Worm (Caenorhabditis elegans) whole organism, L2 larva: ENCODE data around the gene F43C11.3.

Experiments
- C34F6.9 ChIP-seq: fragments of 150-350 bp; optimal IDR thresholded peaks from 2 replicates; lab custom pipeline; 2014; ENCODE audit warnings: missing biosample characterization, missing genetic modification characterization
- F13H6.1 ChIP-seq: sonication (generic microtip); optimal IDR thresholded peaks from 2 replicates; lab custom pipeline; 2016; ENCODE audit warnings: missing genetic modification characterization, missing compliant biosample characterization
- Y55F3AM.14 ChIP-seq: fragments of 200-800 bp; sonication (Bioruptor generic); optimal IDR thresholded peaks from 2 replicates; lab custom pipeline; 2018; ENCODE audit warnings: mild to moderate bottlenecking, missing genetic modification characterization, missing compliant biosample characterization
- ZK546.5 ChIP-seq: sonication (generic microtip); optimal IDR thresholded peaks from 2 replicates; lab custom pipeline; 2017; ENCODE audit warnings: missing biosample characterization, missing genetic modification characterization
- alr-1 ChIP-seq: fragments of 150-350 bp; optimal IDR thresholded peaks from 2 replicates; lab custom pipeline; 2014; ENCODE audit warnings: missing biosample characterization, missing genetic modification characterization
- aly-2 ChIP-seq: fragments of 150-350 bp; optimal IDR thresholded peaks from 2 replicates; lab custom pipeline; 2014; ENCODE audit warnings: missing biosample characterization, missing genetic modification characterization
- ama-1 ChIP-seq: fragments of 150-350 bp; optimal IDR thresholded peaks from 2 replicates; lab custom pipeline; 2018; ENCODE audit warnings: inconsistent platforms
- blmp-1 ChIP-seq: sonication (generic microtip); optimal IDR thresholded peaks from 2 replicates; lab custom pipeline; 2017; ENCODE audit warnings: missing genetic modification characterization, mild to moderate bottlenecking, missing compliant biosample characterization, antibody characterized with exemption, moderate library complexity; ENCODE audit not compliant: insufficient read depth
- ceh-82 ChIP-seq: fragments of 150-350 bp; optimal IDR thresholded peaks from 2 replicates; lab custom pipeline; 2014; ENCODE audit warnings: missing biosample characterization, missing genetic modification characterization
- crh-2 ChIP-seq: sonication (generic microtip); optimal IDR thresholded peaks from 2 replicates; lab custom pipeline; 2017; ENCODE audit warnings: missing biosample characterization, missing genetic modification characterization
- dmd-4 ChIP-seq: sonication (generic microtip); optimal IDR thresholded peaks from 2 replicates; lab custom pipeline; 2017; ENCODE audit warnings: missing biosample characterization, missing genetic modification characterization
- elt-1 ChIP-seq: fragments of 150-350 bp; optimal IDR thresholded peaks from 2 replicates; lab custom pipeline; 2014; ENCODE audit warnings: missing biosample characterization, missing genetic modification characterization
- fos-1 ChIP-seq: fragments of 150-350 bp; optimal IDR thresholded peaks from 2 replicates; lab custom pipeline; 2014; ENCODE audit warnings: missing biosample characterization, missing genetic modification characterization
- lin-11 ChIP-seq: fragments of 150-350 bp; sonication (generic microtip); optimal IDR thresholded peaks from 2 replicates; lab custom pipeline; 2014; ENCODE audit warnings: missing biosample characterization, missing genetic modification characterization, inconsistent platforms, mixed read lengths
- lin-13 ChIP-seq: fragments of 150-350 bp; optimal IDR thresholded peaks from 2 replicates; lab custom pipeline; 2014; ENCODE audit warnings: missing biosample characterization, missing genetic modification reagents, missing genetic modification characterization
- lin-39 ChIP-seq: fragments of 150-350 bp; optimal IDR thresholded peaks from 2 replicates; lab custom pipeline; 2014; ENCODE audit warnings: missing biosample characterization, missing genetic modification reagents, missing genetic modification characterization
- lsy-2 ChIP-seq, 2 experiments: fragments of 150-350 bp in 1 of 2; sonication (generic microtip) in 1 of 2; optimal IDR thresholded peaks; 2 replicates each; lab custom pipeline; 2014 to 2017; ENCODE audit warnings: missing biosample characterization in 2 of 2, missing genetic modification characterization in 2 of 2
- mab-5 ChIP-seq: fragments of 150-350 bp; optimal IDR thresholded peaks from 2 replicates; lab custom pipeline; 2014; ENCODE audit warnings: missing biosample characterization, missing genetic modification characterization
- mdl-1 ChIP-seq, 2 experiments: fragments of 150-350 bp in 1 of 2; sonication (generic microtip) in 1 of 2; optimal IDR thresholded peaks; 2 replicates each; lab custom pipeline; 2017; ENCODE audit warnings: missing biosample characterization in 2 of 2, missing genetic modification characterization in 2 of 2
- nhr-10 ChIP-seq: sonication (generic microtip); optimal IDR thresholded peaks from 2 replicates; lab custom pipeline; 2017; ENCODE audit warnings: missing biosample characterization, missing genetic modification characterization
- nhr-11 ChIP-seq: fragments of 150-350 bp; optimal IDR thresholded peaks from 2 replicates; lab custom pipeline; 2014; ENCODE audit warnings: missing biosample characterization, missing genetic modification characterization
- nhr-12 ChIP-seq: fragments of 150-350 bp; optimal IDR thresholded peaks from 2 replicates; lab custom pipeline; 2014; ENCODE audit warnings: missing biosample characterization, missing genetic modification characterization
- nhr-129 ChIP-seq: fragments of 150-350 bp; optimal IDR thresholded peaks from 2 replicates; lab custom pipeline; 2014; ENCODE audit warnings: missing biosample characterization, missing genetic modification characterization
- nhr-21 ChIP-seq: fragments of 150-350 bp; optimal IDR thresholded peaks from 2 replicates; lab custom pipeline; 2014; ENCODE audit warnings: missing biosample characterization, missing genetic modification characterization
- nhr-237 ChIP-seq: fragments of 150-350 bp; optimal IDR thresholded peaks from 2 replicates; lab custom pipeline; 2014; ENCODE audit warnings: missing biosample characterization, missing genetic modification characterization
- nhr-25 ChIP-seq: fragments of 150-350 bp; sonication (generic microtip); optimal IDR thresholded peaks from 3 replicates; lab custom pipeline; 2014; ENCODE audit warnings: missing biosample characterization, missing genetic modification characterization
- nhr-6 ChIP-seq: fragments of 150-350 bp; optimal IDR thresholded peaks from 2 replicates; lab custom pipeline; 2014; ENCODE audit warnings: missing biosample characterization, missing genetic modification characterization
- nhr-77 ChIP-seq: fragments of 150-350 bp; optimal IDR thresholded peaks from 2 replicates; lab custom pipeline; 2014; ENCODE audit warnings: missing biosample characterization, missing genetic modification characterization
- peb-1 ChIP-seq: fragments of 150-350 bp; optimal IDR thresholded peaks from 2 replicates; lab custom pipeline; 2014; ENCODE audit warnings: missing biosample characterization, missing genetic modification characterization
- skn-1 ChIP-seq: sonication (generic microtip); optimal IDR thresholded peaks from 2 replicates; lab custom pipeline; 2017; ENCODE audit warnings: missing biosample characterization, missing genetic modification characterization
- sma-3 ChIP-seq: sonication (generic microtip); optimal IDR thresholded peaks from 2 replicates; lab custom pipeline; 2016; ENCODE audit warnings: missing genetic modification reagents, missing genetic modification characterization, missing compliant biosample characterization
- snpc-4 ChIP-seq: fragments of 150-350 bp; optimal IDR thresholded peaks from 2 replicates; lab custom pipeline; 2014; ENCODE audit warnings: missing biosample characterization, missing genetic modification characterization
- unc-39 ChIP-seq: fragments of 150-350 bp; optimal IDR thresholded peaks from 2 replicates; lab custom pipeline; 2014; ENCODE audit warnings: missing biosample characterization, missing genetic modification characterization
- unc-55 ChIP-seq: fragments of 150-350 bp; sonication (generic microtip); optimal IDR thresholded peaks from 3 replicates; lab custom pipeline; 2014; ENCODE audit warnings: missing biosample characterization, missing genetic modification reagents, missing genetic modification characterization
- unc-62 ChIP-seq: fragments of 150-350 bp; optimal IDR thresholded peaks from 2 replicates; lab custom pipeline; 2014; ENCODE audit warnings: missing biosample characterization, missing genetic modification reagents, missing genetic modification characterization
- ztf-1 ChIP-seq: fragments of 200-800 bp; sonication (Bioruptor generic); conservative IDR thresholded peaks from 2 replicates; pipeline ENCODE4 v1.3.6; 2022; ENCODE audit warnings: missing genetic modification characterization, missing compliant biosample characterization
- ztf-11 ChIP-seq: sonication (generic microtip); optimal IDR thresholded peaks from 2 replicates; lab custom pipeline; 2017; ENCODE audit warnings: missing biosample characterization, missing genetic modification characterization

The F43C11.3 gene

DNA sequence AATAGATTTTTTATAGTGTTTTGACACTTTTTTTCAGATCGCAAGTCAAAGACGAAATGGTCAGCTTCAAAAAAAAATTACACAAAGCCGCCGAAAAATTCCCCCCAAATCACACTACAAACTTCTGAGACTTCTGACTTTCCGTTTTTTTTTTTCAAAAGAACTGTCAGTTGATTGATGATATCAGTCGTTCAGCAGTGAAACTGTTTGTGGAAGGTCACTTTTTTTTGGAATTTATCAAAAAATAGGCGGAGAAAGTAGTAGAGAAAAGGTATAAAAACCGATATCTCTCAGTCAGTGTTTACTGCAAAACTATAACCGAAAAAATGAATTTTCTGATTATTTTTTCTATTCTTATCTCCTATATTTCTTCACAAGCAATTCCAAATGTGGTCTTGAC, at the start of gene F43C11.3:
TSS of gene F43C11.3 (plus strand) at position 301 of the 400 bp plus-strand sequence.
- TF ChIP-seq nhr-77 (no peak), snpc-4 (no peak), nhr-12 (no peak), blmp-1 (tag; lab: Kevin White, UChicago) (no peak), sma-3 (GFP tag; lab: Kevin White, UChicago) (no peak), unc-39 (no peak), nhr-6 (tag; lab: Kevin White, UChicago) (no peak)

DNA sequence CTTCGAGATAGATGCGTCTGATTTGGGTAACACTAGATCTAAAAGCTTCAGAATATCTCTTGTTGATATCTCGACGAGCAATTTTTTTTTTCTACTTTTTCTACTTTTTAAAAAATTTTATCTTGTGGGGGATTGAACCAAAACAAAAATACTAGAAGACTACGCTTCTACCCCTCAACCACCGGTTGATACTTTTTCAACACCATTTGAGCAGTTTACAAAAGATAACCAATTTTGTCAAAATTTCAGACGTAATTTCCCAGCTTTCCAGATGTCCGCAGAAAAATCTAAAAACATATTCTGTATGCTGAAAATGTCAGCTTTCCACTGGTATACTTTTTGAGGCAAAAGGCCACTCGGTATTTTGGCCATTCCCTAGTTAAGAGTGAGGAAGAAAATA, 48.5 kb upstream of the F43C11.3 start:
- TF ChIP-seq Y55F3AM.14 (GFP tag; lab: Kevin White, UChicago) (no peak), unc-62 (GFP tag; lab: Kevin White, UChicago) (no peak), aly-2 (tag; lab: Kevin White, UChicago) (no peak), peb-1 (tag; lab: Kevin White, UChicago) (no peak), lin-13 (GFP tag; lab: Kevin White, UChicago) (no peak), mab-5 (tag; lab: Kevin White, UChicago) (no peak), ama-1 (lab: Kevin White, UChicago) (no peak), ceh-82 (no peak)

DNA sequence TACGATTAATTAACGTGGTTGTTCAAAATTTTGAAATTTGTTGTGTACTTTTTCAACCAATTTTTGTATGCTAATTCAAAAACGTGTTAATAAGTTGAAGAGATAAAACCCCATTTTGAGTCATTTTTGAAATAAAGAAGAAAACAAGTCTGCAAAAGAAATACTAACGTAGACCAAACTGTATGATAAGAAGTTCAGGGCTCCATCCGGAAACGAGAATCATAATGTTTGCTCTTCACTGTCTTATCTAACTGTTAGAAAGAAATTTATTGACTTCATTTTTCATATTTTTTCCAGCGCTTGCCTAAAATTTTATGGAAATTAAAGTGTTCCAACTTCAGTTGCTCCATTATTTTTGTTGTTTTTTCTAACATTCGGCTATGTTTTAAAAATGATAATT, 47.6 kb upstream of the F43C11.3 start:
- TF ChIP-seq mdl-1 (tag; optimal IDR thresholded peaks at IDR 0.05; lab: Kevin White, UChicago) (no peak), nhr-10 (tag; lab: Kevin White, UChicago) (no peak), skn-1 (tag; lab: Kevin White, UChicago) (no peak), nhr-11 (tag; lab: Kevin White, UChicago) (no peak), alr-1 (tag; lab: Kevin White, UChicago) (no peak), ztf-11 (tag; lab: Kevin White, UChicago) (no peak), blmp-1 (tag; lab: Kevin White, UChicago) (no peak), unc-55 (no peak), fos-1 (tag; lab: Kevin White, UChicago) (peak; percentile 62)
- TF ChIP-seq, all 48 proteins: peak for 1

DNA sequence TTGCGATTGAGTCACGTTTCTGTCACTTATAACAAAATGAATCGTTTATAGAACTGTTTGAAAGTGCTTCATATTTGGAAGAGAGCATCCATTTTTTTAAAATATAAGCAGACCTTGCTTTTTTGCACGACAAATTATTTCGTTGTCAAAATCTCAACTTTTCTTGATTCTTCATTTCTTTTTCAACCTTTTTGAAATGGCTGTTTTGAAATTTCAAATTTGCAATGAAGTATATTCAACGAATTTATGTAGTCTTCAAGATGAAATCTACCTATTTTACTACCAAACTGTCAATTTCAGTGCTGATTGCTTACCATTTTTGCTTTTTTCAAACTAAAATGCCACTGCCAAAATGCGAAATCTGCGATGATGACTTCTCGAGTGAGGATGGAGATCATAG, 46.4 kb upstream of the F43C11.3 start, which contains the start of gene B0281.3:
TSS of gene B0281.3 (plus strand) at position 301 of the 400 bp plus-strand sequence.
- TF ChIP-seq unc-62 (GFP tag; lab: Kevin White, UChicago) = no peak
- TF ChIP-seq ZK546.5 = no peak
- TF ChIP-seq Y55F3AM.14 (GFP tag; lab: Kevin White, UChicago) = no peak
- TF ChIP-seq nhr-25 = no peak
- TF ChIP-seq crh-2 (tag; lab: Kevin White, UChicago) = no peak
- no peak for TF ChIP-seq ama-1 (lab: Kevin White, UChicago)
- no peak for TF ChIP-seq lin-11 (tag; lab: Kevin White, UChicago)

DNA sequence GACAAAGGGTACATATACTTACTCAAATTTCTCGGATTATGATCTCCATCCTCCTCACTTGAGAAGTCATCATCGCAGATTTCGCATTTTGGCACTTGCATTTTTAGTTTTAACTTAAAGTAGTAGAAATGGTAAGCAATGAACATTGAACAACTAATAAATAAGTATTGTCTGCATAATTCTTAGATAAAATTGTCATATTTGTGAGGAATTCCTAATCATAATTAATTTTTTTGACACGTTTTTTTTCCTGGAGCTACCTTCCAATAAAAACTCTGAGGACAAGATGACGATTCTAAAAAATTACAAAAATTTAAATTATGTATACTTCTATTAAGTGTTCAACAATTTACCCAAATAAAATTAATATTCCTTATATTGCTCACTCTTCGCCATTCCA, 40.4 kb upstream of the F43C11.3 start, which contains the start of the genes trim-21 and B0281.1:
TSS of gene trim-21 (minus strand) at position 101 of the 400 bp plus-strand sequence.
TSS of gene B0281.1 (plus strand) at position 321 of the 400 bp plus-strand sequence.
- TF ChIP-seq F13H6.1 (no peak), crh-2 (tag; lab: Kevin White, UChicago) (no peak), nhr-129 (tag; lab: Kevin White, UChicago) (no peak), ama-1 (lab: Kevin White, UChicago) (no peak), elt-1 (tag; lab: Kevin White, UChicago) (no peak), lin-39 (no peak), lsy-2 (tag; optimal IDR thresholded peaks at IDR 0.05; lab: Kevin White, UChicago) (no peak), nhr-10 (tag; lab: Kevin White, UChicago) (no peak), ZK546.5 (no peak), dmd-4 (tag; lab: Kevin White, UChicago) (no peak), C34F6.9 (tag; lab: Kevin White, UChicago) (no peak), snpc-4 (no peak), nhr-25 (no peak)

DNA sequence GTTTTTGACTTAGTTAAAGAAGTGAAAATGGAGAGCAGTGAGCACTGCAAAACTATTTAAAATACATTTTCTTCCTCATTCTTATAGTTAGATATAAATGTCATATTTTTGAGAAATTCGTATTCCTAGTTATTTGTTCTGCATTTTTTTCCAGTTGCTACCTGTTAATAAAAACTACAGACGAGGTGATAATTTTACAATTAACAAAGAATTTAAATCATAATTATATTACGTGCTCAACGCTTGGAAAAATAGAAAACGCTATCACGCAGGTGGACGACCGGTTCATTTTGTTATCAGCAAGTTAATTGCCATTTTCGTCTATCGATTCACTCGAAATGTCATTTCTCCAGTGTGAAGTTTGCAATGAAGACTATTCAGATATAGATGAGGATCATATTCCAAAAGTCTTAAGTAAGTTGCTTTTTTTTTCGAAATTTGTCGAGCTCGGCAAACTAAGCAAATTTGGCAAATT, 35.2 kb upstream of the F43C11.3 start, which contains the start of the genes ZK1240.5 and ZK1240.9:
TSS of gene ZK1240.5 (minus strand) at position 51 of the 475 bp plus-strand sequence.
TSS of gene ZK1240.9 (plus strand) at position 307 of the 475 bp plus-strand sequence.
- TF ChIP-seq fos-1 (tag; lab: Kevin White, UChicago) (peak; percentile 21), nhr-25 (no peak), nhr-237 (tag; lab: Kevin White, UChicago) (no peak), peb-1 (tag; lab: Kevin White, UChicago) (no peak), ztf-1 (GFP tag; lab: Robert Waterston, UW) (no peak), nhr-21 (tag; lab: Kevin White, UChicago) (no peak)
